Fruit fly (Drosophila melanogaster) whole organism, prepupa: ENCODE measurements around the gene Samuel.

Experiments used
- Blimp-1 ChIP-seq: fragments of 200-800 bp; sonication (Bioruptor generic); optimal IDR thresholded peaks from 3 replicates; lab custom pipeline; 2017; ENCODE audit warnings: missing biosample characterization, missing genetic modification characterization, mild to moderate bottlenecking, moderate library complexity, missing genetic modification reagents
- CG10631 ChIP-seq: fragments of 200-800 bp; sonication (Bioruptor generic); optimal IDR thresholded peaks from 2 replicates; lab custom pipeline; 2016; ENCODE audit warnings: missing biosample characterization, missing genetic modification characterization
- CG10669 ChIP-seq: fragments of 200-800 bp; sonication (Bioruptor generic); optimal IDR thresholded peaks from 3 replicates; lab custom pipeline; 2018; ENCODE audit warnings: missing biosample characterization, mild to moderate bottlenecking, missing genetic modification characterization, moderate library complexity
- CG11294 ChIP-seq: fragments of 200-800 bp; sonication (Bioruptor generic); IDR thresholded peaks from 2 replicates; pipeline ENCODE4 v1.3.6; 2022; ENCODE audit warnings: missing biosample characterization, missing genetic modification characterization
- CG11762 ChIP-seq: fragments of 200-800 bp; sonication (Bioruptor generic); optimal IDR thresholded peaks from 3 replicates; lab custom pipeline; 2016; ENCODE audit warnings: missing biosample characterization, missing genetic modification characterization; ENCODE audit not compliant: insufficient read depth
- CG11902 ChIP-seq: fragments of 200-800 bp; sonication (Bioruptor generic); optimal IDR thresholded peaks from 3 replicates; lab custom pipeline; 2016; ENCODE audit warnings: missing biosample characterization, missing genetic modification characterization
- CG15336 ChIP-seq: fragments of 200-800 bp; sonication (Bioruptor generic); IDR thresholded peaks from 2 replicates; pipeline ENCODE4 v1.3.6; 2022; ENCODE audit warnings: missing biosample characterization, missing genetic modification characterization
- CG1621 ChIP-seq: fragments of 200-800 bp; sonication (Bioruptor generic); optimal IDR thresholded peaks from 3 replicates; lab custom pipeline; 2018; ENCODE audit warnings: missing biosample characterization, mild to moderate bottlenecking, missing genetic modification characterization
- CG16779 ChIP-seq: fragments of 200-800 bp; sonication (Bioruptor generic); optimal IDR thresholded peaks from 3 replicates; lab custom pipeline; 2017; ENCODE audit warnings: missing biosample characterization, mild to moderate bottlenecking, missing genetic modification characterization
- CG3032 ChIP-seq: fragments of 200-800 bp; optimal IDR thresholded peaks from 2 replicates; lab custom pipeline; 2019; ENCODE audit warnings: missing biosample characterization, mild to moderate bottlenecking, missing genetic modification characterization, moderate library complexity
- CG31627 ChIP-seq: fragments of 200-800 bp; sonication (Bioruptor generic); optimal IDR thresholded peaks from 3 replicates; lab custom pipeline; 2016; ENCODE audit warnings: missing biosample characterization, missing genetic modification characterization
- CG32006 ChIP-seq: fragments of 200-800 bp; sonication (Bioruptor generic); optimal IDR thresholded peaks from 3 replicates; lab custom pipeline; 2017; ENCODE audit warnings: missing biosample characterization, mild to moderate bottlenecking, missing genetic modification characterization
- CG34406 ChIP-seq: fragments of 200-800 bp; sonication (Bioruptor generic); optimal IDR thresholded peaks from 3 replicates; lab custom pipeline; 2016; ENCODE audit warnings: missing biosample characterization, missing genetic modification characterization
- CG3919 ChIP-seq: fragments of 200-800 bp; sonication (Bioruptor generic); optimal IDR thresholded peaks from 3 replicates; lab custom pipeline; 2016; ENCODE audit warnings: missing biosample characterization, missing genetic modification characterization
- CG4318 ChIP-seq: fragments of 200-800 bp; sonication (Bioruptor generic); optimal IDR thresholded peaks from 3 replicates; lab custom pipeline; 2017; ENCODE audit warnings: missing biosample characterization, mild to moderate bottlenecking, missing genetic modification characterization
- CG6163 ChIP-seq: fragments of 200-800 bp; sonication (Bioruptor generic); IDR thresholded peaks from 3 replicates; pipeline ENCODE4 v1.3.6; 2022; ENCODE audit warnings: missing biosample characterization, missing genetic modification characterization
- CG6276 ChIP-seq: fragments of 200-800 bp; sonication (Bioruptor generic); optimal IDR thresholded peaks from 2 replicates; lab custom pipeline; 2017; ENCODE audit warnings: missing biosample characterization, mild to moderate bottlenecking, missing genetic modification characterization
- CG6808 ChIP-seq: fragments of 200-800 bp; sonication (Bioruptor generic); optimal IDR thresholded peaks from 3 replicates; lab custom pipeline; 2017; ENCODE audit warnings: missing biosample characterization, missing genetic modification characterization, mild to moderate bottlenecking, moderate library complexity, missing genetic modification reagents
- CG6854 ChIP-seq: fragments of 200-800 bp; sonication (Bioruptor generic); optimal IDR thresholded peaks from 2 replicates; lab custom pipeline; 2017; ENCODE audit warnings: missing biosample characterization, mild to moderate bottlenecking, missing genetic modification characterization
- CG7368 ChIP-seq: fragments of 200-800 bp; sonication (Bioruptor generic); optimal IDR thresholded peaks from 3 replicates; lab custom pipeline; 2016; ENCODE audit warnings: missing biosample characterization, missing genetic modification characterization
- CG8119 ChIP-seq: fragments of 200-800 bp; sonication (Bioruptor generic); IDR thresholded peaks from 3 replicates; pipeline ENCODE4 v1.3.6; 2022; ENCODE audit warnings: missing biosample characterization, missing genetic modification characterization
- CG8319 ChIP-seq: fragments of 200-800 bp; sonication (Bioruptor generic); optimal IDR thresholded peaks from 3 replicates; lab custom pipeline; 2016; ENCODE audit warnings: missing biosample characterization, missing genetic modification characterization
- CG8632 ChIP-seq: fragments of 200-800 bp; sonication (Bioruptor generic); optimal IDR thresholded peaks from 3 replicates; lab custom pipeline; 2016; ENCODE audit warnings: missing biosample characterization, missing genetic modification characterization
- CG9139 ChIP-seq: fragments of 200-800 bp; sonication (Bioruptor generic); optimal IDR thresholded peaks from 3 replicates; lab custom pipeline; 2017; ENCODE audit warnings: missing biosample characterization, mild to moderate bottlenecking, missing genetic modification characterization
- Eip75B ChIP-seq: fragments of 200-800 bp; sonication (Bioruptor generic); optimal IDR thresholded peaks from 3 replicates; lab custom pipeline; 2016; ENCODE audit warnings: missing biosample characterization, missing genetic modification characterization
- Eip78C ChIP-seq: fragments of 200-800 bp; sonication (Bioruptor generic); peaks from one replicate; lab custom pipeline; 2016; ENCODE audit warnings: missing biosample characterization, missing genetic modification characterization
- Eip93F ChIP-seq: fragments of 200-800 bp; sonication (Bioruptor generic); optimal IDR thresholded peaks from 2 replicates; lab custom pipeline; 2016; ENCODE audit warnings: missing biosample characterization, mild to moderate bottlenecking, missing genetic modification characterization
- Ets21C ChIP-seq: fragments of 200-800 bp; sonication (Bioruptor generic); optimal IDR thresholded peaks from 3 replicates; lab custom pipeline; 2016; ENCODE audit warnings: missing biosample characterization, missing genetic modification characterization
- Ets96B ChIP-seq: fragments of 200-800 bp; optimal IDR thresholded peaks from 2 replicates; lab custom pipeline; 2019; ENCODE audit warnings: missing biosample characterization, mild to moderate bottlenecking, missing genetic modification characterization, moderate library complexity
- Gug ChIP-seq: fragments of 200-800 bp; sonication (Bioruptor generic); IDR thresholded peaks from 2 replicates; pipeline ENCODE4 v1.3.6; 2022; ENCODE audit warnings: missing biosample characterization, missing genetic modification characterization
- Hr38 ChIP-seq: sonication (Bioruptor generic); optimal IDR thresholded peaks from 2 replicates; lab custom pipeline; 2016; ENCODE audit warnings: missing biosample characterization, missing genetic modification characterization
- Hr39 ChIP-seq: fragments of 200-800 bp; sonication (Bioruptor generic); optimal IDR thresholded peaks from 2 replicates; lab custom pipeline; 2016; ENCODE audit warnings: missing biosample characterization, missing genetic modification characterization
- Hr4 ChIP-seq: fragments of 200-800 bp; sonication (Bioruptor generic); optimal IDR thresholded peaks from 3 replicates; lab custom pipeline; 2016; ENCODE audit warnings: missing biosample characterization, missing genetic modification characterization
- Lpt ChIP-seq: fragments of 200-800 bp; sonication (Bioruptor generic); optimal IDR thresholded peaks from 3 replicates; lab custom pipeline; 2016; ENCODE audit warnings: missing biosample characterization, missing genetic modification characterization
- OdsH ChIP-seq: fragments of 200-800 bp; sonication (Bioruptor generic); optimal IDR thresholded peaks from 3 replicates; lab custom pipeline; 2016; ENCODE audit warnings: missing biosample characterization, missing genetic modification characterization
- Smox ChIP-seq: fragments of 200-800 bp; sonication (Bioruptor generic); optimal IDR thresholded peaks from 3 replicates; lab custom pipeline; 2016; ENCODE audit warnings: missing biosample characterization, missing genetic modification characterization
- Sox14 ChIP-seq: fragments of 200-800 bp; sonication (Bioruptor generic); optimal IDR thresholded peaks from 3 replicates; lab custom pipeline; 2016; ENCODE audit warnings: missing biosample characterization, missing genetic modification characterization
- achi ChIP-seq: fragments of 200-800 bp; sonication (Bioruptor generic); optimal IDR thresholded peaks from 3 replicates; lab custom pipeline; 2016; ENCODE audit warnings: missing biosample characterization, missing genetic modification characterization
- cyc ChIP-seq: fragments of 200-800 bp; sonication (Bioruptor generic); optimal IDR thresholded peaks from 3 replicates; lab custom pipeline; 2016; ENCODE audit warnings: missing biosample characterization, missing genetic modification characterization
- dac ChIP-seq: fragments of 200-800 bp; sonication (Bioruptor generic); optimal IDR thresholded peaks from 2 replicates; lab custom pipeline; 2017; ENCODE audit warnings: missing biosample characterization, mild to moderate bottlenecking, missing genetic modification characterization
- dsx ChIP-seq: fragments of 200-800 bp; optimal IDR thresholded peaks from 3 replicates; lab custom pipeline; 2019; ENCODE audit warnings: missing biosample characterization, mild to moderate bottlenecking, missing genetic modification characterization, moderate library complexity; ENCODE audit not compliant: poor library complexity, severe bottlenecking
- eg ChIP-seq: fragments of 200-800 bp; sonication (Bioruptor generic); IDR thresholded peaks from 3 replicates; pipeline ENCODE4 v1.3.6; 2022; ENCODE audit warnings: missing biosample characterization, missing genetic modification characterization
- esn ChIP-seq: fragments of 200-800 bp; sonication (Bioruptor generic); optimal IDR thresholded peaks from 2 replicates; lab custom pipeline; 2016; ENCODE audit warnings: missing biosample characterization, mild to moderate bottlenecking, missing genetic modification characterization, moderate library complexity
- fd59A ChIP-seq: fragments of 200-800 bp; sonication (Bioruptor generic); optimal IDR thresholded peaks from 2 replicates; lab custom pipeline; 2017; ENCODE audit warnings: missing biosample characterization, mild to moderate bottlenecking, missing genetic modification characterization, missing genetic modification reagents
- fd85E ChIP-seq: fragments of 200-800 bp; sonication (Bioruptor generic); optimal IDR thresholded peaks from 3 replicates; lab custom pipeline; 2016; ENCODE audit warnings: missing biosample characterization, missing genetic modification characterization
- lz ChIP-seq: fragments of 200-800 bp; sonication (Bioruptor generic); optimal IDR thresholded peaks from 3 replicates; lab custom pipeline; 2016; ENCODE audit warnings: missing biosample characterization, missing genetic modification characterization
- net ChIP-seq: fragments of 200-800 bp; sonication (Bioruptor generic); optimal IDR thresholded peaks from 3 replicates; lab custom pipeline; 2016; ENCODE audit warnings: missing biosample characterization, missing genetic modification characterization
- pdm3 ChIP-seq: fragments of 200-800 bp; sonication (Bioruptor generic); optimal IDR thresholded peaks from 3 replicates; lab custom pipeline; 2016; ENCODE audit warnings: missing biosample characterization, missing genetic modification characterization
- salr ChIP-seq, 2 experiments: fragments of 200-800 bp; sonication (Bioruptor generic); optimal IDR thresholded peaks; 3 replicates each; lab custom pipeline; 2016 to 2018; ENCODE audit warnings: missing biosample characterization in 2 of 2, missing genetic modification characterization in 2 of 2, mild to moderate bottlenecking in 1 of 2
- spab ChIP-seq: fragments of 200-800 bp; sonication (Bioruptor generic); optimal IDR thresholded peaks from 2 replicates; lab custom pipeline; 2017; ENCODE audit warnings: missing biosample characterization, mild to moderate bottlenecking, missing genetic modification characterization, missing genetic modification reagents
- svp ChIP-seq: fragments of 200-800 bp; sonication (Bioruptor generic); peaks from one replicate; lab custom pipeline; 2016; ENCODE audit warnings: missing biosample characterization, missing genetic modification characterization
- topi ChIP-seq: fragments of 200-800 bp; sonication (Bioruptor generic); optimal IDR thresholded peaks from 3 replicates; lab custom pipeline; 2016; ENCODE audit warnings: missing biosample characterization, missing genetic modification characterization
- vri ChIP-seq: fragments of 200-800 bp; sonication (Bioruptor generic); optimal IDR thresholded peaks from 3 replicates; lab custom pipeline; 2016; ENCODE audit warnings: missing biosample characterization, mild to moderate bottlenecking, missing genetic modification characterization

The Samuel gene

DNA sequence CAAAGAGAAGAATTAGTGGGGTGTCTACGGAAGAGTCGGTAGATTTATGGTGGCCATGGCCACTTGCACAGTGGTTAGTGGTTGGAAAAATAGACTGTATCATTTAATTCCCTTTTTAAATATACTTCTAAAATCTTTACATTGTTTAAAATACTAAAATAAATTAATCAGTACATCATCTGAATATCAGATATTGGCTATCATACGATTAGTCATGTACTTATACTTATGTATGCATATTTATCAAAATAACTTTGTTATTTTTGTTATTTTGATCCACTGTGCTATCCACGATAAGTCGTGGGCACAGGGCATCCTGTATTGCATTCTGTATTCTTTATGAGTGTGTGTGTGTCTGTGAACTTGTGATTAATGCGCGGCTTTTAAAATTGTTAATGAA, 52.1 kb downstream of the Samuel start:
- TF ChIP-seq CG4318 (GFP tag; lab: Kevin White, UChicago) (no peak), CG3032 (peak; percentile 39), Hr4 (GFP tag; lab: Kevin White, UChicago) (peak; percentile 51), CG8319 (GFP tag; lab: Kevin White, UChicago) (no peak), CG6854 (no peak), Blimp-1 (GFP tag; lab: Kevin White, UChicago) (no peak), CG31627 (GFP tag; lab: Kevin White, UChicago) (no peak), net (GFP tag; lab: Kevin White, UChicago) (no peak), Lpt (GFP tag; lab: Kevin White, UChicago) (peak; percentile 37), esn (peak; percentile 62), cyc (GFP tag; lab: Kevin White, UChicago) (no peak), Smox (GFP tag; lab: Kevin White, UChicago) (no peak), CG32006 (peak; percentile 75), fd59A (GFP tag; lab: Kevin White, UChicago) (peak; percentile 21), CG10631 (GFP tag; lab: Kevin White, UChicago) (peak; percentile 60), pdm3 (GFP tag; lab: Kevin White, UChicago) (no peak), dsx (GFP tag; lab: Kevin White, UChicago) (peak; percentile 46), CG8119 (GFP tag; lab: Robert Waterston, UW) (peak; percentile 64; the same call in 2 of the 3 replicates), CG11762 (GFP tag; lab: Kevin White, UChicago) (no peak), CG11902 (no peak), lz (GFP tag; lab: Kevin White, UChicago) (no peak), CG6808 (peak; percentile 69), Sox14 (peak; percentile 35), spab (GFP tag; lab: Kevin White, UChicago) (peak; percentile 37), CG8632 (GFP tag; lab: Kevin White, UChicago) (peak; percentile 41), CG10669 (GFP tag; lab: Kevin White, UChicago) (peak; percentile 32), CG3919 (GFP tag; lab: Kevin White, UChicago) (peak; percentile 20), CG34406 (peak; percentile 48), Eip93F (GFP tag; lab: Kevin White, UChicago) (no peak), achi (GFP tag; lab: Kevin White, UChicago) (peak; percentile 66), Eip78C (GFP tag; lab: Kevin White, UChicago) (peak; percentile 86), CG9139 (GFP tag; lab: Kevin White, UChicago) (no peak), salr (GFP tag; optimal IDR thresholded peaks at IDR 0.05; lab: Kevin White, UChicago) (no peak), eg (no peak), dac (GFP tag; lab: Kevin White, UChicago) (no peak), Gug (GFP tag; lab: Robert Waterston, UW) (no peak), OdsH (peak; percentile 49), CG6163 (peak; percentile 20; the same call in 1 of the 3 replicates), CG7368 (GFP tag; lab: Kevin White, UChicago) (no peak), topi (GFP tag; lab: Kevin White, UChicago) (peak; percentile 24), Ets96B (tag; lab: Kevin White, UChicago) (peak; percentile 58), Hr39 (no peak), Ets21C (GFP tag; lab: Kevin White, UChicago) (no peak), CG11294 (GFP tag; lab: Robert Waterston, UW) (no peak), CG15336 (peak; percentile 60), svp (GFP tag; lab: Kevin White, UChicago) (no peak), vri (GFP tag; lab: Kevin White, UChicago) (no peak), CG1621 (tag; lab: Kevin White, UChicago) (no peak), Hr38 (GFP tag; lab: Kevin White, UChicago) (no peak), CG6276 (no peak), Eip75B (GFP tag; lab: Kevin White, UChicago) (no peak), CG16779 (tag; lab: Kevin White, UChicago) (no peak), fd85E (GFP tag; lab: Kevin White, UChicago) (no peak)
